Worm (Caenorhabditis elegans): ENCODE measurements around the gene C24H10.4.
A peak's percentile ranks its signal among the peaks of the same experiment; 100 is the strongest.

Gene C24H10.4

DNA sequence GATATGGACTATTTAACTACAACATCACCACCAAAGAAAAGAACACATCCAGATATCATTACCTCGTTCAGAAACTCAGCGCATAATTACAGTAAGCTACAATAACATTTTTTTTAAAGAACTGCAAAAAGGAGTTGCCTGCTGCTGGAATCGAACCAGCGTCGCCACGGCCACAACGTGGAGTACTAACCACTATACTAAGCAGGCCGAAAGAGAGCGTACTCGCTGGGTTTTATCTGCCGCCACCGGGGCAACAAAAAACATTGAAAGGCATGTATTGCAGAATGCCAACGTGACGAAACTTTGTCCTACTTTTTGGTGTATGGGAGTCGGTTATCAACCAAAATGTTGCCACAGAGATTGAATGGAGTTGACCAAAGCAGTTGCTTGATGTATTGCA, 36.4 kb downstream of the C24H10.4 start:
- TF ChIP-seq ama-1 (optimal IDR thresholded peaks at IDR 0.05) (no peak), ama-1 (GFP tag; optimal IDR thresholded peaks at IDR 0.05) (peak in 1 of 2 experiments; percentile 52), B0336.3 (GFP tag; IDR thresholded peaks at IDR 0.05) (no peak), F33H1.4 (GFP tag; IDR thresholded peaks at IDR 0.05) (no peak), xnd-1 (tag; optimal IDR thresholded peaks at IDR 0.05) (no peak), B0035.1 (tag; optimal IDR thresholded peaks at IDR 0.05) (no peak), sea-2 (GFP tag; IDR thresholded peaks at IDR 0.05) (no peak), nfya-2 (GFP tag; IDR thresholded peaks at IDR 0.05) (no peak), ztf-25 (GFP tag; IDR thresholded peaks at IDR 0.05) (peak; percentile 82; the same call in 1 of the 2 replicates), pbrm-1 (GFP tag; IDR thresholded peaks at IDR 0.05) (peak; percentile 90), dpl-1 (GFP tag; optimal IDR thresholded peaks at IDR 0.05) (no peak), K11D2.4 (GFP tag; IDR thresholded peaks at IDR 0.05) (no peak), lin-26 (GFP tag; IDR thresholded peaks at IDR 0.05) (peak; percentile 90), lin-35 (GFP tag; optimal IDR thresholded peaks at IDR 0.05) (peak in 1 of 3 experiments; percentile 37), F10E7.11 (tag; optimal IDR thresholded peaks at IDR 0.05) (no peak), dox-1 (GFP tag; IDR thresholded peaks at IDR 0.05) (peak; percentile 75), hlh-26 (GFP tag; conservative IDR thresholded peaks at IDR 0.05) (no peak), C06A6.2 (GFP tag; conservative IDR thresholded peaks at IDR 0.05) (no peak), zfh-2 (GFP tag; conservative IDR thresholded peaks at IDR 0.05) (0 out of 2 replicates have a peak, but pooled peaks have one; percentile 18), F52B5.7 (tag; optimal IDR thresholded peaks at IDR 0.05) (peak; percentile 70), repo-1 (tag; optimal IDR thresholded peaks at IDR 0.05) (no peak), lin-54 (GFP tag; optimal IDR thresholded peaks at IDR 0.05) (peak; percentile 22), lir-1 (GFP tag; conservative IDR thresholded peaks at IDR 0.05) (0 out of 2 replicates have a peak, but pooled peaks have one; percentile 43), ztf-26 (tag; optimal IDR thresholded peaks at IDR 0.05) (peak; percentile 28), akir-1 (GFP tag; optimal IDR thresholded peaks at IDR 0.05) (no peak), rcor-1 (GFP tag; IDR thresholded peaks at IDR 0.05) (peak; percentile 44; the same call in 1 of the 2 replicates), nhr-80 (tag; optimal IDR thresholded peaks at IDR 0.05) (no peak), lsy-27 (tag; optimal IDR thresholded peaks at IDR 0.05; ENCODE audit: borderline replicate concordance, insufficient read depth) (no peak), him-1 (tag; optimal IDR thresholded peaks at IDR 0.05) (peak; percentile 83), hmg-1.2 (GFP tag; IDR thresholded peaks at IDR 0.05) (peak; percentile 83), cebp-1 (GFP tag; IDR thresholded peaks at IDR 0.05) (peak; percentile 42; the same call in 1 of the 2 replicates), cebp-1 (tag; optimal IDR thresholded peaks at IDR 0.05) (no peak), F23B12.7 (tag; optimal IDR thresholded peaks at IDR 0.05; ENCODE audit: insufficient read depth) (peak; percentile 87), egrh-3 (GFP tag; IDR thresholded peaks at IDR 0.05) (peak; percentile 34; the same call in 1 of the 2 replicates), F37B4.10 (GFP tag; IDR thresholded peaks at IDR 0.05) (no peak), F55B11.4 (tag; optimal IDR thresholded peaks at IDR 0.05; ENCODE audit: borderline replicate concordance, insufficient read depth) (no peak), lsl-1 (GFP tag; optimal IDR thresholded peaks at IDR 0.05) (peak; percentile 2), aptf-3 (GFP tag; IDR thresholded peaks at IDR 0.05) (no peak; the same call in 1 of the 2 replicates), let-607 (tag; optimal IDR thresholded peaks at IDR 0.05) (peak; percentile 32 to 37), T07F8.4 (tag; optimal IDR thresholded peaks at IDR 0.05) (no peak), lag-1 (GFP tag; IDR thresholded peaks at IDR 0.05) (no peak), ceh-91 (GFP tag; IDR thresholded peaks at IDR 0.05) (no peak), nfyb-1 (GFP tag; IDR thresholded peaks at IDR 0.05) (peak; percentile 69), attf-6 (GFP tag; IDR thresholded peaks at IDR 0.05) (0 out of 2 replicates have a peak, but pooled peaks have one; percentile 46), hlh-12 (tag; optimal IDR thresholded peaks at IDR 0.05) (no peak), die-1 (tag; optimal IDR thresholded peaks at IDR 0.05) (peak; percentile 84), hsf-1 (GFP tag; IDR thresholded peaks at IDR 0.05) (no peak), fkh-3 (tag; optimal IDR thresholded peaks at IDR 0.05) (peak; percentile 43), ztf-3 (GFP tag; optimal IDR thresholded peaks at IDR 0.05) (no peak)

Measured in whole organism, young adult.